Fruit fly (Drosophila melanogaster): Measurements from ENCODE around the gene ncm.
A peak's percentile ranks its signal among the peaks of the same experiment; 100 is the strongest.

The ncm gene

dm6 chr2L:18448639-18449430 lies at the start of gene ncm:
TSS of gene ncm (minus strand) at chr2L:18448957.
- peak; percentile 40 for TF ChIP-seq Mnt (GFP tag; optimal IDR thresholded peaks at IDR 0.05)
- TF ChIP-seq Clk (GFP tag; optimal IDR thresholded peaks at IDR 0.05): no peak

dm6 chr2L:18496834-18497233 lies 48.1 kb upstream of the ncm start:
- TF ChIP-seq CG7101 (tag; optimal IDR thresholded peaks at IDR 0.05): no peak
- no peak for TF ChIP-seq CG12768 (GFP tag; optimal IDR thresholded peaks at IDR 0.05)
- TF ChIP-seq CG1620 (GFP tag; optimal IDR thresholded peaks at IDR 0.05): no peak
- TF ChIP-seq ovo (GFP tag; optimal IDR thresholded peaks at IDR 0.05): no peak
- TF ChIP-seq tj (GFP tag; optimal IDR thresholded peaks at IDR 0.05): no peak
- TF ChIP-seq cnc (optimal IDR thresholded peaks at IDR 0.05): no peak
- no peak for TF ChIP-seq bab1 (GFP tag; optimal IDR thresholded peaks at IDR 0.05)
- TF ChIP-seq CG11617 (GFP tag; optimal IDR thresholded peaks at IDR 0.05): no peak

- TF ChIP-seq cnc (optimal IDR thresholded peaks at IDR 0.05): no peak
Observed at dm6 chr2L:18493122-18493521, 44.4 kb upstream of the ncm start.

dm6 chr2L:18486828-18487227 lies 38.1 kb upstream of the ncm start:
- no peak for TF ChIP-seq cnc (optimal IDR thresholded peaks at IDR 0.05)
- no peak for TF ChIP-seq Clk (GFP tag; optimal IDR thresholded peaks at IDR 0.05)
- no peak for TF ChIP-seq CG12768 (GFP tag; optimal IDR thresholded peaks at IDR 0.05)
- no peak for TF ChIP-seq Crg-1 (GFP tag; optimal IDR thresholded peaks at IDR 0.05)
- TF ChIP-seq bab1 (GFP tag; optimal IDR thresholded peaks at IDR 0.05): no peak
- TF ChIP-seq tj (GFP tag; optimal IDR thresholded peaks at IDR 0.05): no peak
- no peak for TF ChIP-seq toe (GFP tag; optimal IDR thresholded peaks at IDR 0.05)
- TF ChIP-seq ovo (GFP tag; optimal IDR thresholded peaks at IDR 0.05): no peak

DNA sequence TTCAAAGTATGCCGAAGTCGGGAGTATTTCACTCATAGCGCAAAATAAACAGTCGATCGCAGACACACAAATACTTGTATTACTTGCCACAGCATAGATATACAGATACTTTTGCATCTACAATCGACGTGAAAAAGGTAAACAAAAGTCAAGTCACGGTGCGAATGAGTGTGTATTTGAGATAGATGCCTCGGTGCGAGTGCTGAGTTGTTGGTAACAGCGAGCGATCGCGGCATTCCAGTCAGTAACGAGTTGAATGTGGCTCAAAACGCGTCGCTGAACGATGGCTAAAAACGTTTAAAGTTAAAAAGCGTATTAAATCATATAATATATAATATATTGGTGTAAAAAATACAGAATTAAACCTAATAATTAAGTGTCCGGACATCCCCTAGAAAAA lies 36.5 kb upstream of the ncm start, which contains the start of gene grnd:
grnd (plus strand) TSS at position 207 of the 400 bp plus-strand sequence.
- TF ChIP-seq cnc (optimal IDR thresholded peaks at IDR 0.05) (peak in 1 of 2 experiments; percentile 9), CG7101 (tag; optimal IDR thresholded peaks at IDR 0.05) (no peak), kay (GFP tag; ENCODE audit: borderline replicate concordance) (peak; percentile 55), CG12768 (GFP tag; optimal IDR thresholded peaks at IDR 0.05) (peak; percentile 10), cic (GFP tag; optimal IDR thresholded peaks at IDR 0.05) (peak; percentile 56)

DNA sequence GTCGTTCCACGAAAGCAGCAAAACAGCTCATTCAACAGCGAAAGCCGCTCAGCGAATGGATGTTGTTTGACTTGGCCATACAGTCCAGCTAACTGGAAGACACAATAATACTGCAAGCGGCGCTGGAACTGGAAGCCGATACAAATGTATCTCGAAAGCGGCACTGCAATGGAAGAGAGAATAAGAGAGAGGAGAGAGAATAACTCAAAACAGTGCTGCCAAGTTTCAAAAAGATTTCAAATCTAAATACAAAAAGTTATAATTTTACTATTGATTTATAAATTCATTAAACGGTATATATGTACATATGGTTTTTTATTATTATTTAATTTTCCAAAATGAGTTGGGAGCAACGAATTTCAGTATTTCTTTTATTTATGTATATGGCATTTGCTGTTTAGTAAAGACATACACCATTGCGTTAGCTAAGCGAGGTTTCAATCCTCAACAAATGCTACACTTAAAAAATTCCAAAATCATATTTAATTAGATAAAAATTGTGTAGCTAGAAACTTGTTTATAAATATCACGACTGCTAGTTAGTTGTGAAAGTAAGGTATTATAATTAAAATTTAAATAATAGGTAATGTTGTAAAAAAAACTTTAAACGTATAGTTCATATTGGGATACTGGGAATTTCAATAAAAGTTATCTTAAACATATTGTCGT lies 35.8 kb upstream of the ncm start, which contains the start of gene CG10283:
CG10283 (minus strand) TSS at position 132 of the 669 bp plus-strand sequence.
- TF ChIP-seq CG11617 (GFP tag; optimal IDR thresholded peaks at IDR 0.05): no peak
- TF ChIP-seq CG7045 (GFP tag; optimal IDR thresholded peaks at IDR 0.05): no peak
- TF ChIP-seq CG12768 (GFP tag; optimal IDR thresholded peaks at IDR 0.05): peak; percentile 37
- TF ChIP-seq CG33017 (tag; optimal IDR thresholded peaks at IDR 0.05): no peak
- peak; percentile 60 for TF ChIP-seq bab1 (GFP tag; optimal IDR thresholded peaks at IDR 0.05)
- peak; percentile 57 for TF ChIP-seq Mnt (GFP tag; optimal IDR thresholded peaks at IDR 0.05)
- no peak for TF ChIP-seq Clk (GFP tag; optimal IDR thresholded peaks at IDR 0.05)
- TF ChIP-seq CG5204 (GFP tag; optimal IDR thresholded peaks at IDR 0.05): no peak
- TF ChIP-seq Crg-1 (GFP tag; optimal IDR thresholded peaks at IDR 0.05): no peak
- TF ChIP-seq tj (GFP tag; optimal IDR thresholded peaks at IDR 0.05): peak; percentile 49
- no peak for TF ChIP-seq CG14711 (tag; optimal IDR thresholded peaks at IDR 0.05)
- no peak for TF ChIP-seq Hr96 (GFP tag; optimal IDR thresholded peaks at IDR 0.05)
- no peak for TF ChIP-seq ovo (GFP tag; optimal IDR thresholded peaks at IDR 0.05)
- TF ChIP-seq cic (GFP tag; optimal IDR thresholded peaks at IDR 0.05): peak; percentile 2

- TF ChIP-seq Crg-1 (GFP tag; optimal IDR thresholded peaks at IDR 0.05) (peak; percentile 0), toe (GFP tag; optimal IDR thresholded peaks at IDR 0.05) (no peak)
Observed at dm6 chr2L:18484040-18484381, 35.3 kb upstream of the ncm start.

- TF ChIP-seq tj (GFP tag; optimal IDR thresholded peaks at IDR 0.05) (peak; percentile 57), Crg-1 (GFP tag; optimal IDR thresholded peaks at IDR 0.05) (no peak), CG11617 (GFP tag; optimal IDR thresholded peaks at IDR 0.05) (no peak)
Observed at dm6 chr2L:18482989-18483388, 34.2 kb upstream of the ncm start.

Measured in whole organism, adult.